Worm (Caenorhabditis elegans): ENCODE results near the gene unc-44.

DNA sequence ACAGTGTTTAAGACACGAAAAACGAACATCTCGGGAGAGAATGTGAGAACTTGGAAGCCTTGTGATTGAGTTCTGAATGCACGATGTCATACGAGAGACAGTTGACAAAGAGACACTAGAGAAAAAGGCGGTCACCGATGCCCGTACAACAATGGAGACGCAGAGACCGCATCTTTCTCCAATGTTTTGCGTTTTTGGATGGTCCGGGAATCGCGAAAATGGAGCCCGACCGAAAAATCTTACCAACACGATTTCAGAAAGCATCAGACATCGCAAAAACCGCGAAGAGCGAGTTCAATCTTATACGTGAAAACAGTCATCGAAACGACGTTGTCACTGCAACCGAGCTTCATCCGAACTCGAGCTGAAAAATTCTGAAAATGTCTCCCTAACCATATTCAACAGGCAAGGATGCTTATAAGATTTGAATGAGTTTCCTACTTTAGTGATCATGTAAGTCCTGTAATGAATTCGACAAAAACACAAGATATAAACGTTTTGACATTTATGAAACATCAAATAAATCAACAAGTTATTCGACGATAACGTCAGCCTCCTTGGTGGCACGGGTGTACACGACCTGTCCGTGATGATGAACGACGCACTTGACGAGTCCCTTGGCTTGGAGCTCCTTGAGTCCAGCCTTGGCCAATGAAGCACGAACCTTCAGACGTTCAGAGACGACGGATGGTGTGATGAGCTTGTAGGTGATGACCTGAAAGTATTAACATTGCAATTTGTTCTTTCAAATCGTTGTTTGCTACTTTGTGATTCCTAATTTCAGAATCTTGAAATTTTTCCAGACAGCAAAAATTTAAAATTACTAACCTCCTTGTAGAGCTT is 28.5 kb upstream of the unc-44 start, which contains the start of gene inx-7:
- no peak for TF ChIP-seq mab-5 (tag; optimal IDR thresholded peaks at IDR 0.05)
- no peak for TF ChIP-seq ZK546.5 (tag; optimal IDR thresholded peaks at IDR 0.05)
- TF ChIP-seq snpc-4 (tag; optimal IDR thresholded peaks at IDR 0.05) = no peak
- no peak for TF ChIP-seq ama-1 (optimal IDR thresholded peaks at IDR 0.05)
- peak in 1 of 2 experiments; percentile 6 for TF ChIP-seq lsy-2 (tag; optimal IDR thresholded peaks at IDR 0.05)
- TF ChIP-seq nhr-6 (tag; optimal IDR thresholded peaks at IDR 0.05) = no peak
- TF ChIP-seq mdl-1 (tag; optimal IDR thresholded peaks at IDR 0.05) = no peak
- no peak for TF ChIP-seq F13H6.1 (tag; optimal IDR thresholded peaks at IDR 0.05)
- TF ChIP-seq ztf-4 (tag; optimal IDR thresholded peaks at IDR 0.05) = no peak

All from whole organism, L2 larva.